Worm (Caenorhabditis elegans) whole organism, L4 larva: ENCODE data around the gene eak-3.

Experiments
- ama-1 ChIP-seq: fragments of 150-350 bp; optimal IDR thresholded peaks from 2 replicates; lab custom pipeline; 2014; ENCODE audit warnings: inconsistent platforms, mixed read lengths
- egl-27 ChIP-seq: sonication (generic microtip); optimal IDR thresholded peaks from 3 replicates; lab custom pipeline; 2017; ENCODE audit warnings: missing biosample characterization, missing genetic modification reagents, missing genetic modification characterization

DNA sequence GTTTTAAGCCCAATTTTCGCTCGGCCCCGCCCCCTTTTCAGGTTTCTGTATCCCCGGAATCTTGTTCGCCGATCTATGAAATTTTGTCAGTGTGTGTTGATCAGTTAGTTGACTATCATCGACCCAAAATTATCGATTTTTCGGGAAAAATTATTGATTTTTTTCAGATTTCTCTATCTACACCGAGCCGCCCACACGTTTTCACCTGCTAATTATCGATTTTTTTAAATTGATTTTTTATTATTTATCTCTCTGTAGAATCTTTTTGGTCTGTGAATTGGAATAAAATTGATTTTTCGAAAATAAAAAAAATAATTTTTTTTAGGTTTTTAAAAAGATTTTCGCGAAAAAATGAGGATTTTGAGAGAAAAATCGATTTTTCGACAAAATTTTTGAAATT lies 30.7 kb upstream of the eak-3 start:
- TF ChIP-seq ama-1 (no peak), egl-27 (no peak)
